Worm (Caenorhabditis elegans) whole organism, young adult: ENCODE results near the gene T20D4.3.

ENCODE experiments used
- B0019.2 ChIP-seq: fragments of 200-800 bp; sonication (Bioruptor generic); conservative IDR thresholded peaks from 2 replicates; pipeline ENCODE4 v1.3.6; 2022; ENCODE audit warnings: missing genetic modification reagents, missing genetic modification characterization, missing compliant biosample characterization
- B0035.1 ChIP-seq: sonication (generic microtip); optimal IDR thresholded peaks from 2 replicates; lab custom pipeline; 2016; ENCODE audit warnings: missing genetic modification characterization, mild to moderate bottlenecking, missing compliant biosample characterization, missing genotype, missing genetic modification reagents
- F23B12.7 ChIP-seq: sonication (generic microtip); optimal IDR thresholded peaks from 2 replicates; lab custom pipeline; 2017; ENCODE audit warnings: missing genetic modification characterization, mild to moderate bottlenecking, missing compliant biosample characterization, antibody characterized with exemption, moderate library complexity; ENCODE audit not compliant: insufficient read depth
- F33H1.4 ChIP-seq: fragments of 200-800 bp; sonication (Bioruptor generic); IDR thresholded peaks from 2 replicates; pipeline ENCODE4 v1.3.6; 2022; ENCODE audit warnings: missing genetic modification reagents, missing genetic modification characterization, missing compliant biosample characterization
- F52B5.7 ChIP-seq: sonication (generic microtip); optimal IDR thresholded peaks from 2 replicates; lab custom pipeline; 2016; ENCODE audit warnings: mild to moderate bottlenecking, missing genetic modification characterization, missing compliant biosample characterization
- F57A8.1 ChIP-seq: fragments of 200-800 bp; sonication (Bioruptor generic); optimal IDR thresholded peaks from 2 replicates; lab custom pipeline; 2018; ENCODE audit warnings: mild to moderate bottlenecking, missing genetic modification characterization, moderate library complexity, missing compliant biosample characterization
- F57C9.4 ChIP-seq: sonication (generic microtip); optimal IDR thresholded peaks from 2 replicates; lab custom pipeline; 2017; ENCODE audit warnings: mild to moderate bottlenecking, missing genetic modification characterization, missing compliant biosample characterization
- T26A5.8 ChIP-seq: sonication (generic microtip); optimal IDR thresholded peaks from 2 replicates; lab custom pipeline; 2016; ENCODE audit warnings: missing genetic modification characterization, missing compliant biosample characterization
- Y56A3A.18 ChIP-seq: fragments of 200-800 bp; sonication (Bioruptor generic); IDR thresholded peaks from 2 replicates; pipeline ENCODE4 v1.3.6; 2022; ENCODE audit warnings: missing genetic modification reagents, missing genetic modification characterization, missing compliant biosample characterization
- Y67H2A.10 ChIP-seq: fragments of 200-800 bp; sonication (Bioruptor generic); conservative IDR thresholded peaks from 2 replicates; pipeline ENCODE4 v1.3.6; 2022; ENCODE audit warnings: missing genetic modification reagents, missing genetic modification characterization, missing compliant biosample characterization
- ama-1 ChIP-seq, 3 experiments: fragments of 150-350 bp in 1 of 3; sonication (generic microtip) in 2 of 3; optimal IDR thresholded peaks; 2 replicates each; lab custom pipeline; 2014 to 2018; ENCODE audit warnings: missing biosample characterization in 2 of 3, missing genetic modification characterization in 2 of 3, missing genetic modification reagents in 2 of 3
- aptf-2 ChIP-seq: fragments of 200-800 bp; sonication (Bioruptor generic); conservative IDR thresholded peaks from 2 replicates; pipeline ENCODE4 v1.3.6; 2022; ENCODE audit warnings: missing genetic modification reagents, missing genetic modification characterization, missing compliant biosample characterization
- bed-2 ChIP-seq: fragments of 200-800 bp; sonication (Bioruptor generic); IDR thresholded peaks from 2 replicates; pipeline ENCODE4 v1.3.6; 2022; ENCODE audit warnings: missing genetic modification reagents, missing genetic modification characterization, missing compliant biosample characterization
- ceh-27 ChIP-seq: fragments of 200-800 bp; sonication (Bioruptor generic); optimal IDR thresholded peaks from 2 replicates; lab custom pipeline; 2018; ENCODE audit warnings: mild to moderate bottlenecking, missing genetic modification characterization, moderate library complexity, missing compliant biosample characterization
- ceh-40 ChIP-seq: fragments of 200-800 bp; sonication (Bioruptor generic); IDR thresholded peaks from 2 replicates; pipeline ENCODE4 v1.3.6; 2022; ENCODE audit warnings: missing genetic modification characterization, missing compliant biosample characterization
- ceh-58 ChIP-seq: fragments of 200-800 bp; sonication (Bioruptor generic); IDR thresholded peaks from 2 replicates; pipeline ENCODE4 v1.3.6; 2022; ENCODE audit warnings: missing genetic modification characterization, missing compliant biosample characterization
- dox-1 ChIP-seq: fragments of 200-800 bp; sonication (Bioruptor generic); IDR thresholded peaks from 2 replicates; pipeline ENCODE4 v1.3.6; 2022; ENCODE audit warnings: missing genetic modification reagents, missing genetic modification characterization, missing compliant biosample characterization
- dpl-1 ChIP-seq: fragments of 150-350 bp; optimal IDR thresholded peaks from 2 replicates; lab custom pipeline; 2014; ENCODE audit warnings: missing biosample characterization, missing genetic modification reagents, missing genetic modification characterization
- efl-1 ChIP-seq: fragments of 150-350 bp; optimal IDR thresholded peaks from 2 replicates; lab custom pipeline; 2014; ENCODE audit warnings: missing biosample characterization, missing genetic modification reagents, missing genetic modification characterization
- egl-44 ChIP-seq: fragments of 200-800 bp; sonication (Bioruptor generic); IDR thresholded peaks from 2 replicates; pipeline ENCODE4 v1.3.6; 2022; ENCODE audit warnings: missing genetic modification reagents, missing genetic modification characterization, missing compliant biosample characterization
- gei-17 ChIP-seq: fragments of 200-800 bp; sonication (Bioruptor generic); optimal IDR thresholded peaks from 2 replicates; lab custom pipeline; 2018; ENCODE audit warnings: mild to moderate bottlenecking, missing genetic modification characterization, missing compliant biosample characterization
- hrde-1 ChIP-seq: sonication (generic microtip); optimal IDR thresholded peaks from 2 replicates; lab custom pipeline; 2016; ENCODE audit warnings: missing genetic modification characterization, mild to moderate bottlenecking, missing compliant biosample characterization, moderate library complexity, missing genotype, missing genetic modification reagents, borderline replicate concordance
- let-526 ChIP-seq: fragments of 200-800 bp; sonication (Bioruptor generic); IDR thresholded peaks from 2 replicates; pipeline ENCODE4 v1.3.6; 2022; ENCODE audit warnings: missing genetic modification reagents, missing genetic modification characterization, missing compliant biosample characterization
- lin-40 ChIP-seq: sonication (generic microtip); optimal IDR thresholded peaks from 2 replicates; lab custom pipeline; 2016; ENCODE audit warnings: missing genetic modification characterization, mild to moderate bottlenecking, missing compliant biosample characterization, missing genotype, missing genetic modification reagents
- lin-54 ChIP-seq: fragments of 200-800 bp; sonication (Bioruptor generic); optimal IDR thresholded peaks from 2 replicates; lab custom pipeline; 2018; ENCODE audit warnings: mild to moderate bottlenecking, missing genetic modification characterization, missing compliant biosample characterization
- mel-28 ChIP-seq: sonication (generic microtip); optimal IDR thresholded peaks from 2 replicates; lab custom pipeline; 2016; ENCODE audit warnings: borderline replicate concordance, mild to moderate bottlenecking, missing genetic modification characterization, missing compliant biosample characterization
- nhr-27 ChIP-seq: fragments of 200-800 bp; sonication (Bioruptor generic); optimal IDR thresholded peaks from 2 replicates; lab custom pipeline; 2018; ENCODE audit warnings: mild to moderate bottlenecking, missing genetic modification characterization, moderate library complexity, missing compliant biosample characterization
- nhr-80 ChIP-seq: sonication (generic microtip); optimal IDR thresholded peaks from 2 replicates; lab custom pipeline; 2016; ENCODE audit warnings: missing genetic modification characterization, missing compliant biosample characterization
- pbrm-1 ChIP-seq: fragments of 200-800 bp; sonication (Bioruptor generic); IDR thresholded peaks from 2 replicates; pipeline ENCODE4 v1.3.6; 2022; ENCODE audit warnings: missing genetic modification reagents, missing genetic modification characterization, missing compliant biosample characterization
- repo-1 ChIP-seq: sonication (generic microtip); optimal IDR thresholded peaks from 2 replicates; lab custom pipeline; 2017; ENCODE audit warnings: mild to moderate bottlenecking, missing genetic modification characterization, missing compliant biosample characterization
- rpc-1 ChIP-seq, 2 experiments: fragments of 150-350 bp in 1 of 2; sonication (generic microtip) in 1 of 2; optimal IDR thresholded peaks; 2 replicates each; lab custom pipeline; 2014 to 2018; ENCODE audit warnings: missing biosample characterization in 1 of 2, missing genetic modification characterization in 1 of 2, missing genetic modification reagents in 1 of 2, missing genotype in 1 of 2
- snpc-1.3 ChIP-seq: sonication (generic microtip); optimal IDR thresholded peaks from 2 replicates; lab custom pipeline; 2017; ENCODE audit warnings: missing genetic modification characterization, mild to moderate bottlenecking, missing compliant biosample characterization, antibody characterized with exemption, moderate library complexity, missing genotype, missing genetic modification reagents; ENCODE audit not compliant: insufficient read depth
- sptf-2 ChIP-seq: fragments of 200-800 bp; sonication (Bioruptor generic); optimal IDR thresholded peaks from 2 replicates; lab custom pipeline; 2018; ENCODE audit warnings: mild to moderate bottlenecking, missing genetic modification characterization, missing compliant biosample characterization
- unc-62 ChIP-seq: fragments of 150-350 bp; optimal IDR thresholded peaks from 2 replicates; lab custom pipeline; 2014; ENCODE audit warnings: missing biosample characterization, missing genetic modification reagents, missing genetic modification characterization
- zim-3 ChIP-seq: sonication (generic microtip); optimal IDR thresholded peaks from 2 replicates; lab custom pipeline; 2017; ENCODE audit warnings: mild to moderate bottlenecking, missing genetic modification characterization, moderate library complexity, missing compliant biosample characterization
- ztf-22 ChIP-seq: fragments of 200-800 bp; sonication (Bioruptor generic); optimal IDR thresholded peaks from 2 replicates; lab custom pipeline; 2018; ENCODE audit warnings: mild to moderate bottlenecking, missing genetic modification characterization, moderate library complexity, missing compliant biosample characterization
- ztf-6 ChIP-seq: fragments of 200-800 bp; sonication (Bioruptor generic); IDR thresholded peaks from 2 replicates; pipeline ENCODE4 v1.3.6; 2022; ENCODE audit warnings: missing genetic modification reagents, missing genetic modification characterization, missing compliant biosample characterization

T20D4.3 gene

DNA sequence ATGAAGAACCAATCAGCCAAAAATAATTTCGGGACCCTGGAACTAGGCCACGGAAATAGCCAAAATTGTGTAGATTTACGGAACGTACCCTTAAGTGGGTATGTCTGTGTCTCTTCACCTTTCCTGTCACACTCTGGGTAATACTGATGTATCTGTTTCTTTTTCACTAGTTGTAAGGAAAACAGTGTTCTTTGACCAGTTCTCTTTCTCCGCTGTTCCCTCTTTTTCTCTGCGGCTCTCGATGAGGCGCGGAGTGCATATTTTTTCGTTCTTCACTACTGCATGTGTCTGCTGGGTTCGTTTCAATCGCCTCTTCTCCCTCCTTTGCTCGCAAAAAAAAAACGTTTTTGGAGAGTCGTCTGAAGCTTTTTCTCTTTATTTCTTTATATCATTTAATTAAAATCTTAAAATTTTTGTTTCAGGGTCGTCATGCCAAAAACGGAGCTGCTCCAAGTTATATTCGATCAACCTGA is 7.9 kb upstream of the T20D4.3 start, which contains the start of gene arrd-22:
Gene arrd-22 (plus strand): TSS at position 423 of the 473 bp plus-strand sequence.
- TF ChIP-seq gei-17 (no peak), ceh-27 (peak; percentile 15), F57A8.1 (GFP tag; lab: Kevin White, UChicago) (no peak), ceh-58 (no peak), pbrm-1 (GFP tag; lab: Robert Waterston, UW) (no peak), F57C9.4 (tag; lab: Kevin White, UChicago) (no peak), let-526 (GFP tag; lab: Robert Waterston, UW) (no peak), snpc-1.3 (no peak), Y56A3A.18 (GFP tag; lab: Robert Waterston, UW) (no peak)

DNA sequence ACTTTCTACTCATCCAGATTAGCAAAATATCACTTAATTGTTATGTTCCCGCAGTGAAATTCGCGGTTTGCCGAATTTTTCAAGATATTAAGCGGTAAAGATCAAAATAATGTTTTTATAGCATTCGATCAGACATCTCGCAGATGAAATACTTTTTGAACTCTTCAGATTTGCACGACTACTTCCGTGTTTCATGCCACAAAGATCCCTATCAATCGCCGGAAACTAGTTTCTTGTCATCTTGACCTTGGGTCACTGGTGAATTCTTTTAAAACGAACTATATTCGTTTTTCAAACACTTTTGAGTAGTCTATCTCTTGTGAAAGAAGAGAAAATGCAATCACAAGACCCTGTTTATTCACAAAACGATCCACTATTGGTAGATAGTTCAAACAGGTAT is 5.0 kb upstream of the T20D4.3 start, which contains the start of gene txt-11:
Gene txt-11 (plus strand): TSS at position 301 of the 400 bp plus-strand sequence.
- no peak for TF ChIP-seq lin-54 (GFP tag; lab: Kevin White, UChicago)
- no peak for TF ChIP-seq ama-1 (optimal IDR thresholded peaks at IDR 0.05; lab: Kevin White, UChicago)
- no peak for TF ChIP-seq ama-1 (GFP tag; optimal IDR thresholded peaks at IDR 0.05; lab: Kevin White, UChicago)
- no peak for TF ChIP-seq aptf-2 (GFP tag; lab: Robert Waterston, UW)
- TF ChIP-seq sptf-2: no peak
- no peak for TF ChIP-seq ceh-27
- TF ChIP-seq rpc-1 (optimal IDR thresholded peaks at IDR 0.05; lab: Kevin White, UChicago): no peak
- TF ChIP-seq rpc-1 (tag; optimal IDR thresholded peaks at IDR 0.05; lab: Kevin White, UChicago): no peak
- no peak for TF ChIP-seq Y67H2A.10 (GFP tag; lab: Robert Waterston, UW)
- no peak for TF ChIP-seq gei-17
- TF ChIP-seq nhr-27 (tag; lab: Kevin White, UChicago): no peak
- TF ChIP-seq ztf-22 (GFP tag; lab: Kevin White, UChicago): no peak
- TF ChIP-seq dpl-1: no peak
- TF ChIP-seq B0035.1: no peak
- TF ChIP-seq unc-62 (GFP tag; lab: Kevin White, UChicago): no peak
- TF ChIP-seq F52B5.7 (tag; lab: Kevin White, UChicago): no peak
- TF ChIP-seq snpc-1.3: no peak
- TF ChIP-seq efl-1 (GFP tag; lab: Kevin White, UChicago): no peak

DNA sequence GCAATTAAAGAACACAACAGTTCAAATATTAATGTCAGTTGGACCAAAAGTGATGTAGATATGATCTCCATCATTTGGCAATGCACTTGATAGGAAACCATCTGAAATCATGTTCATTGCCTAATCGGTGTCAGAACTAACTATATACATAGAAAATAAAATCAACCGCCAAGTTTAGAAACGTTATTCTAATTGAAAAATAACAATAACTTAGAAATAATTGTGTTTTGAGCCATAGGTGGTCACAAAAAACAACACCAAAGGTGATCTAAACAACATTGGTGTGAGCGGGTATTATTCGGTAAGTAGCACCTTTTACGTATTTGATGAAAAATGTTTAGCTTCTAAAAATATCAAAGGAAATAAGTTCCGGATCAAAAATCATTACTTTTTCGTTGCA is 6.3 kb downstream of the T20D4.3 start, which contains the start of gene srab-21:
Gene srab-21 (minus strand): TSS at position 101 of the 400 bp plus-strand sequence.
- no peak for TF ChIP-seq dox-1 (GFP tag; lab: Robert Waterston, UW)
- no peak for TF ChIP-seq repo-1 (tag; lab: Kevin White, UChicago)
- TF ChIP-seq nhr-27 (tag; lab: Kevin White, UChicago): no peak
- TF ChIP-seq nhr-80 (tag; lab: Kevin White, UChicago): no peak
- TF ChIP-seq mel-28 (tag; lab: Kevin White, UChicago): no peak
- TF ChIP-seq B0019.2 (GFP tag; lab: Robert Waterston, UW): no peak
- TF ChIP-seq gei-17: no peak
- no peak for TF ChIP-seq hrde-1 (tag; lab: Kevin White, UChicago)
- TF ChIP-seq lin-40: no peak
- TF ChIP-seq F23B12.7: no peak
- no peak for TF ChIP-seq ceh-40
- no peak for TF ChIP-seq ztf-6 (GFP tag; lab: Robert Waterston, UW)
- TF ChIP-seq T26A5.8 (tag; lab: Kevin White, UChicago): no peak
- TF ChIP-seq zim-3 (tag; lab: Kevin White, UChicago): no peak
- TF ChIP-seq efl-1 (GFP tag; lab: Kevin White, UChicago): no peak
- no peak for TF ChIP-seq egl-44
- no peak for TF ChIP-seq bed-2 (GFP tag; lab: Robert Waterston, UW)
- TF ChIP-seq F33H1.4 (GFP tag; lab: Robert Waterston, UW): no peak
